Worm (Caenorhabditis elegans) whole organism, L1 larva: ENCODE measurements around the gene F11A5.9.

Experiments used
- aly-2 ChIP-seq: fragments of 150-350 bp; optimal IDR thresholded peaks from 2 replicates; lab custom pipeline; 2014; ENCODE audit warnings: missing biosample characterization, missing genetic modification characterization
- egl-27 ChIP-seq, 2 experiments: fragments of 150-350 bp in 1 of 2; sonication (generic microtip); optimal IDR thresholded peaks; 3 replicates each; lab custom pipeline; 2017 to 2018; ENCODE audit warnings: missing biosample characterization in 2 of 2, missing genetic modification characterization in 2 of 2, missing genetic modification reagents in 2 of 2
- lin-13 ChIP-seq: fragments of 150-350 bp; optimal IDR thresholded peaks from 2 replicates; lab custom pipeline; 2014; ENCODE audit warnings: missing biosample characterization, missing genetic modification reagents, missing genetic modification characterization
- mdl-1 ChIP-seq, 2 experiments: fragments of 150-350 bp; optimal IDR thresholded peaks; 2 replicates each; lab custom pipeline; 2014 to 2017; ENCODE audit warnings: missing biosample characterization in 2 of 2, missing genetic modification characterization in 2 of 2, inconsistent platforms in 1 of 2
- mep-1 ChIP-seq: fragments of 150-350 bp; optimal IDR thresholded peaks from 2 replicates; lab custom pipeline; 2014; ENCODE audit warnings: missing biosample characterization, missing genetic modification characterization
- nhr-28 ChIP-seq: fragments of 150-350 bp; optimal IDR thresholded peaks from 2 replicates; lab custom pipeline; 2014; ENCODE audit warnings: missing biosample characterization, missing genetic modification characterization
- nhr-77 ChIP-seq: fragments of 150-350 bp; optimal IDR thresholded peaks from 2 replicates; lab custom pipeline; 2014; ENCODE audit warnings: missing biosample characterization, missing genetic modification characterization
- skn-1 ChIP-seq: fragments of 150-350 bp; optimal IDR thresholded peaks from 2 replicates; lab custom pipeline; 2014; ENCODE audit warnings: missing biosample characterization, missing genetic modification characterization
- tbx-2 ChIP-seq: sonication (generic microtip); optimal IDR thresholded peaks from 2 replicates; lab custom pipeline; 2016; ENCODE audit warnings: missing genetic modification characterization, missing compliant biosample characterization
- ztf-11 ChIP-seq, 2 experiments: sonication (generic microtip); optimal IDR thresholded peaks; 2 replicates each; lab custom pipeline; 2016 to 2017; ENCODE audit warnings: missing genetic modification characterization in 2 of 2, missing biosample characterization in 1 of 2, missing compliant biosample characterization in 1 of 2
- ztf-4 ChIP-seq: fragments of 150-350 bp; optimal IDR thresholded peaks from 2 replicates; lab custom pipeline; 2014; ENCODE audit warnings: missing biosample characterization, missing genetic modification characterization

DNA sequence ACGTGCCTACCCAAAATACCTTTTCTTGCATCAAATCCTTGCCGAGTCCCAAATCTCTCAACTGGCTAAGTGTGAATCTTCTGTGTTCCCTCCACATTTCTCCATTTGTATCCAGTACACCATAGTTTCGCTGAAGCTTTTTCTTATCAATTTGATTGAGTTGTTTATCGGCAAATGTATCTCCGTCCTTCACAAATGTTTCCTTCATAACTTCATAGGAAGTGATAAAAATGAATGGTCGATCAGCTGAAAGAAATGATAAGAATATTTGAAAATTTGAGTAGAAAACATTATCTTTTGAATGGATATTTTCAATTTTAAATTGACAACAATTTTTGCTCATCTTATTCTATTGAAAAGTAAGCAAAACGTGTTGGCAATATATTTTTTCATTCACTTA, 39.5 kb upstream of the F11A5.9 start:
- TF ChIP-seq skn-1 (tag; lab: Kevin White, UChicago) (no peak), aly-2 (tag; lab: Kevin White, UChicago) (no peak), egl-27 (tag; optimal IDR thresholded peaks at IDR 0.05; lab: Kevin White, UChicago) (no peak), nhr-28 (no peak), lin-13 (no peak), nhr-77 (tag; lab: Kevin White, UChicago) (no peak), mep-1 (tag; lab: Kevin White, UChicago) (no peak), ztf-11 (tag; optimal IDR thresholded peaks at IDR 0.05; lab: Kevin White, UChicago) (no peak), tbx-2 (tag; lab: Kevin White, UChicago) (no peak), mdl-1 (tag; optimal IDR thresholded peaks at IDR 0.05; lab: Kevin White, UChicago) (no peak), ztf-4 (no peak)
